Fruit fly (Drosophila melanogaster) whole organism, embryonic: ENCODE results near the gene IntS4.

Experiments
- ATbp ChIP-seq: fragments of 200-800 bp; sonication (Bioruptor generic); optimal IDR thresholded peaks from 2 replicates; lab custom pipeline; 2017; ENCODE audit warnings: missing biosample characterization, mild to moderate bottlenecking, missing genetic modification characterization, missing genetic modification reagents
- CG1024 ChIP-seq: fragments of 200-800 bp; sonication (Bioruptor generic); IDR thresholded peaks from 2 replicates; pipeline ENCODE4 v1.3.6; 2022; ENCODE audit warnings: missing biosample characterization, missing genetic modification characterization
- CG11695 ChIP-seq: fragments of 200-800 bp; sonication (Bioruptor generic); IDR thresholded peaks from 3 replicates; pipeline ENCODE4 v1.3.6; 2022; ENCODE audit warnings: missing biosample characterization, missing genetic modification characterization
- CG11696 ChIP-seq: fragments of 200-800 bp; sonication (Bioruptor generic); IDR thresholded peaks from 2 replicates; pipeline ENCODE4 v1.3.6; 2022; ENCODE audit warnings: missing biosample characterization, missing genetic modification characterization
- CG12391 ChIP-seq: fragments of 200-800 bp; sonication (Bioruptor generic); optimal IDR thresholded peaks from 3 replicates; lab custom pipeline; 2018; ENCODE audit warnings: missing biosample characterization, mild to moderate bottlenecking, missing genetic modification characterization, moderate library complexity
- CG12659 ChIP-seq: fragments of 200-800 bp; sonication (Bioruptor generic); optimal IDR thresholded peaks from 3 replicates; lab custom pipeline; 2017; ENCODE audit warnings: mild to moderate bottlenecking, missing biosample characterization, missing genetic modification reagents, missing genetic modification characterization
- CG13624 ChIP-seq: fragments of 200-800 bp; sonication (Bioruptor generic); optimal IDR thresholded peaks from 2 replicates; lab custom pipeline; 2016; ENCODE audit warnings: missing biosample characterization, missing genetic modification characterization
- CG1529 ChIP-seq: fragments of 200-800 bp; sonication (Bioruptor generic); optimal IDR thresholded peaks from 3 replicates; lab custom pipeline; 2018; ENCODE audit warnings: missing biosample characterization, missing genetic modification characterization
- CG17385 ChIP-seq: fragments of 200-800 bp; sonication (Bioruptor generic); optimal IDR thresholded peaks from 3 replicates; lab custom pipeline; 2018; ENCODE audit warnings: missing biosample characterization, mild to moderate bottlenecking, missing genetic modification characterization
- CG2875 ChIP-seq: fragments of 200-800 bp; sonication (Bioruptor generic); optimal IDR thresholded peaks from 2 replicates; lab custom pipeline; 2017; ENCODE audit warnings: missing biosample characterization, mild to moderate bottlenecking, missing genetic modification characterization, missing genetic modification reagents
- CG30403 ChIP-seq: fragments of 200-800 bp; sonication (Bioruptor generic); optimal IDR thresholded peaks from 3 replicates; lab custom pipeline; 2016; ENCODE audit warnings: missing biosample characterization, missing genetic modification characterization
- CG31365 ChIP-seq: fragments of 200-800 bp; sonication (Bioruptor generic); optimal IDR thresholded peaks from 2 replicates; lab custom pipeline; 2018; ENCODE audit warnings: missing biosample characterization, mild to moderate bottlenecking, missing genetic modification characterization
- CG32772 ChIP-seq: fragments of 200-800 bp; sonication (Bioruptor generic); IDR thresholded peaks from 2 replicates; pipeline ENCODE4 v1.3.6; 2022; ENCODE audit warnings: missing biosample characterization, missing genetic modification characterization
- CG4424 ChIP-seq: fragments of 200-800 bp; sonication (Bioruptor generic); optimal IDR thresholded peaks from 3 replicates; lab custom pipeline; 2016; ENCODE audit warnings: missing biosample characterization, missing genetic modification characterization
- CG6254 ChIP-seq: fragments of 200-800 bp; sonication (Bioruptor generic); optimal IDR thresholded peaks from 3 replicates; lab custom pipeline; 2017; ENCODE audit warnings: mild to moderate bottlenecking, missing biosample characterization, missing genetic modification reagents, missing genetic modification characterization
- CG7745 ChIP-seq: fragments of 200-800 bp; sonication (Bioruptor generic); optimal IDR thresholded peaks from 2 replicates; lab custom pipeline; 2018; ENCODE audit warnings: missing biosample characterization, mild to moderate bottlenecking, missing genetic modification characterization, moderate library complexity
- CG9437 ChIP-seq: fragments of 200-800 bp; sonication (Bioruptor generic); optimal IDR thresholded peaks from 2 replicates; lab custom pipeline; 2018; ENCODE audit warnings: missing biosample characterization, mild to moderate bottlenecking, missing genetic modification characterization
- CG9727 ChIP-seq: fragments of 200-800 bp; sonication (Bioruptor generic); optimal IDR thresholded peaks from 3 replicates; lab custom pipeline; 2017; ENCODE audit warnings: missing biosample characterization, mild to moderate bottlenecking, missing genetic modification characterization
- Chrac-16 ChIP-seq: fragments of 200-800 bp; sonication (Bioruptor generic); optimal IDR thresholded peaks from 3 replicates; lab custom pipeline; 2016; ENCODE audit warnings: missing biosample characterization, missing genetic modification characterization
- Doc3 ChIP-seq: fragments of 200-800 bp; sonication (Bioruptor generic); IDR thresholded peaks from 3 replicates; pipeline ENCODE4 v1.3.6; 2022; ENCODE audit warnings: missing biosample characterization, missing genetic modification characterization; ENCODE audit not compliant: partially characterized antibody
- Dp ChIP-seq: fragments of 200-800 bp; sonication (Bioruptor generic); optimal IDR thresholded peaks from 2 replicates; lab custom pipeline; 2018; ENCODE audit warnings: missing biosample characterization, mild to moderate bottlenecking, missing genetic modification characterization, moderate library complexity
- ERR ChIP-seq: fragments of 200-800 bp; sonication (Bioruptor generic); optimal IDR thresholded peaks from 2 replicates; lab custom pipeline; 2016; ENCODE audit warnings: missing biosample characterization, missing genetic modification characterization
- Ets65A ChIP-seq: fragments of 200-800 bp; sonication (Bioruptor generic); peaks from one replicate; lab custom pipeline; 2016; ENCODE audit warnings: missing biosample characterization, missing genetic modification characterization
- Hr3 ChIP-seq: fragments of 200-800 bp; sonication (Bioruptor generic); optimal IDR thresholded peaks from 3 replicates; lab custom pipeline; 2016; ENCODE audit warnings: missing biosample characterization, missing genetic modification characterization
- Lim3 ChIP-seq: fragments of 200-800 bp; sonication (Bioruptor generic); IDR thresholded peaks from 2 replicates; pipeline ENCODE4 v1.3.6; 2022; ENCODE audit warnings: missing biosample characterization, missing genetic modification characterization
- MESR4 ChIP-seq: fragments of 200-800 bp; sonication (Bioruptor generic); optimal IDR thresholded peaks from 2 replicates; lab custom pipeline; 2018; ENCODE audit warnings: missing biosample characterization, mild to moderate bottlenecking, missing genetic modification characterization, moderate library complexity
- Mes4 ChIP-seq: fragments of 200-800 bp; sonication (Bioruptor generic); optimal IDR thresholded peaks from 2 replicates; lab custom pipeline; 2016; ENCODE audit warnings: missing biosample characterization, missing genetic modification characterization
- Nf-YB ChIP-seq: fragments of 200-800 bp; sonication (Bioruptor generic); optimal IDR thresholded peaks from 3 replicates; lab custom pipeline; 2019; ENCODE audit warnings: missing biosample characterization, mild to moderate bottlenecking, missing genetic modification characterization, moderate library complexity
- Oli ChIP-seq: fragments of 200-800 bp; sonication (Bioruptor generic); optimal IDR thresholded peaks from 2 replicates; lab custom pipeline; 2018; ENCODE audit warnings: missing biosample characterization, mild to moderate bottlenecking, missing genetic modification characterization, moderate library complexity
- Ssrp ChIP-seq: fragments of 200-800 bp; sonication (Bioruptor generic); optimal IDR thresholded peaks from 2 replicates; lab custom pipeline; 2018; ENCODE audit warnings: missing biosample characterization, mild to moderate bottlenecking, missing genetic modification characterization, moderate library complexity
- Vsx1 ChIP-seq: fragments of 200-800 bp; sonication (Bioruptor generic); optimal IDR thresholded peaks from 2 replicates; lab custom pipeline; 2017; ENCODE audit warnings: missing biosample characterization, mild to moderate bottlenecking, missing genetic modification characterization, missing genetic modification reagents
- ab ChIP-seq: fragments of 200-800 bp; sonication (Bioruptor generic); optimal IDR thresholded peaks from 2 replicates; lab custom pipeline; 2016; ENCODE audit warnings: missing biosample characterization, missing genetic modification characterization
- aop ChIP-seq: fragments of 200-800 bp; sonication (Bioruptor generic); IDR thresholded peaks from 2 replicates; pipeline ENCODE4 v1.3.6; 2022; ENCODE audit warnings: missing biosample characterization, missing genetic modification characterization
- emc ChIP-seq: fragments of 200-800 bp; sonication (Bioruptor generic); optimal IDR thresholded peaks from 2 replicates; lab custom pipeline; 2016; ENCODE audit warnings: missing biosample characterization, missing genetic modification characterization
- eve ChIP-seq, 2 experiments: fragments of >200 bp; optimal IDR thresholded peaks; 2 replicates each; lab custom pipeline; 2017; ENCODE audit warnings: missing biosample characterization in 2 of 2, missing genetic modification characterization in 2 of 2
- fru ChIP-seq: fragments of >200 bp; optimal IDR thresholded peaks from 2 replicates; lab custom pipeline; 2017
- hb ChIP-seq: fragments of 200-800 bp; sonication (Bioruptor generic); IDR thresholded peaks from 3 replicates; pipeline ENCODE4 v1.3.6; 2022; ENCODE audit warnings: missing biosample characterization, missing genetic modification characterization; ENCODE audit not compliant: partially characterized antibody
- lilli ChIP-seq: fragments of 200-800 bp; sonication (Bioruptor generic); optimal IDR thresholded peaks from 3 replicates; lab custom pipeline; 2016; ENCODE audit warnings: missing biosample characterization, missing genetic modification characterization
- nau ChIP-seq: fragments of 200-800 bp; sonication (Bioruptor generic); optimal IDR thresholded peaks from 3 replicates; lab custom pipeline; 2017; ENCODE audit warnings: missing biosample characterization, mild to moderate bottlenecking, missing genetic modification characterization, missing genetic modification reagents
- nerfin-2 ChIP-seq: fragments of 200-800 bp; sonication (Bioruptor generic); IDR thresholded peaks from 2 replicates; pipeline ENCODE4 v1.3.6; 2022; ENCODE audit warnings: missing biosample characterization, missing genetic modification characterization; ENCODE audit not compliant: partially characterized antibody
- pfk ChIP-seq: fragments of 200-800 bp; sonication (Bioruptor generic); optimal IDR thresholded peaks from 2 replicates; lab custom pipeline; 2018; ENCODE audit warnings: missing biosample characterization, mild to moderate bottlenecking, missing genetic modification characterization, moderate library complexity
- pnt ChIP-seq: fragments of 200-800 bp; sonication (Bioruptor generic); optimal IDR thresholded peaks from 3 replicates; lab custom pipeline; 2016; ENCODE audit warnings: missing biosample characterization, missing genetic modification characterization
- seq ChIP-seq: fragments of 200-800 bp; sonication (Bioruptor generic); IDR thresholded peaks from 2 replicates; pipeline ENCODE4 v1.3.6; 2022; ENCODE audit warnings: missing biosample characterization, missing genetic modification characterization
- sna ChIP-seq: fragments of 200-800 bp; sonication (Bioruptor generic); IDR thresholded peaks from 2 replicates; pipeline ENCODE4 v1.3.6; 2022; ENCODE audit warnings: missing biosample characterization, missing genetic modification characterization; ENCODE audit not compliant: partially characterized antibody
- so ChIP-seq: fragments of 200-800 bp; sonication (Bioruptor generic); IDR thresholded peaks from 3 replicates; pipeline ENCODE4 v1.3.6; 2022; ENCODE audit warnings: missing biosample characterization, missing genetic modification characterization
- sr ChIP-seq: fragments of 200-800 bp; sonication (Bioruptor generic); IDR thresholded peaks from 3 replicates; pipeline ENCODE4 v1.3.6; 2022; ENCODE audit warnings: missing biosample characterization, missing genetic modification characterization
- tx ChIP-seq: fragments of 200-800 bp; sonication (Bioruptor generic); optimal IDR thresholded peaks from 2 replicates; lab custom pipeline; 2016; ENCODE audit warnings: missing biosample characterization, missing genetic modification characterization
- usp ChIP-seq: fragments of >200 bp; optimal IDR thresholded peaks from 2 replicates; lab custom pipeline; 2017; ENCODE audit warnings: missing biosample characterization, missing genetic modification characterization
- zfh2 ChIP-seq: fragments of 200-800 bp; sonication (Bioruptor generic); optimal IDR thresholded peaks from 2 replicates; lab custom pipeline; 2016; ENCODE audit warnings: missing biosample characterization, missing genetic modification characterization

IntS4 gene

dm6 chrX:8561404-8562397 lies 3.1 kb upstream of the IntS4 start (continued):
- TF ChIP-seq sna (0 out of 2 replicates have a peak, but pooled peaks have one; percentile 20), nau (GFP tag; lab: Kevin White, UChicago) (no peak), CG17385 (GFP tag; lab: Kevin White, UChicago) (no peak), nerfin-2 (peak; percentile 36; the same call in 1 of the 2 replicates), Vsx1 (GFP tag; lab: Kevin White, UChicago) (no peak), so (GFP tag; lab: Robert Waterston, UW) (no peak; the same call in 2 of the 3 replicates), CG31365 (no peak), pnt (GFP tag; lab: Kevin White, UChicago) (peak; percentile 4), CG1024 (no peak), CG12659 (GFP tag; lab: Kevin White, UChicago) (peak; percentile 54), aop (no peak), CG11695 (GFP tag; lab: Robert Waterston, UW) (no peak), seq (GFP tag; lab: Robert Waterston, UW) (0 out of 2 replicates have a peak, but pooled peaks have one; percentile 29), hb (GFP tag; lab: Robert Waterston, UW) (no peak), ERR (GFP tag; lab: Kevin White, UChicago) (peak; percentile 41), ATbp (GFP tag; lab: Kevin White, UChicago) (peak; percentile 23), Ets65A (peak; percentile 21), CG7745 (tag; lab: Kevin White, UChicago) (peak; percentile 97), CG13624 (peak; percentile 12), Mes4 (no peak), Oli (tag; lab: Kevin White, UChicago) (no peak), MESR4 (GFP tag; lab: Kevin White, UChicago) (peak; percentile 12), CG6254 (no peak), eve (GFP tag; optimal IDR thresholded peaks at IDR 0.05; lab: Kevin White, UChicago) (no peak), usp (GFP tag; lab: Kevin White, UChicago) (no peak), fru (lab: Kevin White, UChicago) (no peak), Nf-YB (GFP tag; lab: Kevin White, UChicago) (no peak), Dp (GFP tag; lab: Kevin White, UChicago) (no peak), CG11696 (GFP tag; lab: Robert Waterston, UW) (no peak), CG4424 (GFP tag; lab: Kevin White, UChicago) (peak; percentile 13), Hr3 (GFP tag; lab: Kevin White, UChicago) (no peak), Ssrp (tag; lab: Kevin White, UChicago) (peak; percentile 7), CG1529 (GFP tag; lab: Kevin White, UChicago) (no peak), pfk (GFP tag; lab: Kevin White, UChicago) (no peak), Doc3 (GFP tag; lab: Robert Waterston, UW) (peak; percentile 29; the same call in 1 of the 3 replicates), Lim3 (GFP tag; lab: Robert Waterston, UW) (no peak), zfh2 (peak; percentile 50), lilli (GFP tag; lab: Kevin White, UChicago) (peak; percentile 29), tx (peak; percentile 28), Chrac-16 (GFP tag; lab: Kevin White, UChicago) (no peak), emc (GFP tag; lab: Kevin White, UChicago) (no peak), CG9727 (GFP tag; lab: Kevin White, UChicago) (no peak), CG2875 (GFP tag; lab: Kevin White, UChicago) (peak; percentile 5), CG30403 (peak; percentile 16), ab (no peak), CG32772 (GFP tag; lab: Robert Waterston, UW) (no peak), CG12391 (tag; lab: Kevin White, UChicago) (peak; percentile 39), CG9437 (GFP tag; lab: Kevin White, UChicago) (peak; percentile 22), sr (GFP tag; lab: Robert Waterston, UW) (peak; percentile 54; the same call in 1 of the 3 replicates)
